Fruit fly (Drosophila melanogaster) whole organism, wandering third instar larva: ENCODE results near the gene Fam92.

Experiments used
- Abd-B ChIP-seq: fragments of >200 bp; optimal IDR thresholded peaks from 2 replicates; lab custom pipeline; 2017; ENCODE audit warnings: missing biosample characterization, missing genetic modification characterization
- CG32264 ChIP-seq: fragments of 200-800 bp; sonication (Bioruptor generic); optimal IDR thresholded peaks from 2 replicates; lab custom pipeline; 2016; ENCODE audit warnings: missing biosample characterization, missing genetic modification characterization
- CG9705 ChIP-seq: fragments of 200-800 bp; sonication (Bioruptor generic); optimal IDR thresholded peaks from 2 replicates; lab custom pipeline; 2018; ENCODE audit warnings: missing biosample characterization, mild to moderate bottlenecking, missing genetic modification characterization
- CrebA ChIP-seq: fragments of 200-800 bp; sonication (Bioruptor generic); optimal IDR thresholded peaks from 2 replicates; lab custom pipeline; 2016; ENCODE audit warnings: missing biosample characterization, mild to moderate bottlenecking, missing genetic modification characterization, borderline replicate concordance
- Dfd ChIP-seq: fragments of >200 bp; optimal IDR thresholded peaks from 2 replicates; lab custom pipeline; 2017; ENCODE audit warnings: missing biosample characterization, missing genetic modification characterization
- Dif ChIP-seq: fragments of 200-275, 200-300 bp; sonication (Bioruptor generic); optimal IDR thresholded peaks from 2 replicates; lab custom pipeline; 2018; ENCODE audit warnings: missing biosample characterization, missing genetic modification characterization; ENCODE audit not compliant: partially characterized antibody
- GATAd ChIP-seq: sonication (Bioruptor generic); optimal IDR thresholded peaks from 2 replicates; lab custom pipeline; 2016; ENCODE audit warnings: missing biosample characterization, missing genetic modification characterization
- HLH106 ChIP-seq: fragments of 200-800 bp; optimal IDR thresholded peaks from 3 replicates; lab custom pipeline; 2019; ENCODE audit warnings: missing biosample characterization, mild to moderate bottlenecking, missing genetic modification characterization, moderate library complexity
- Hnf4 ChIP-seq: fragments of 200-800 bp; sonication (Bioruptor generic); optimal IDR thresholded peaks from 2 replicates; lab custom pipeline; 2016; ENCODE audit warnings: missing biosample characterization, mild to moderate bottlenecking, missing genetic modification characterization
- Hr78 ChIP-seq: fragments of >200 bp; optimal IDR thresholded peaks from 2 replicates; lab custom pipeline; 2017; ENCODE audit warnings: missing biosample characterization, missing genetic modification characterization
- Hr83 ChIP-seq: fragments of 200-300 bp; sonication (Bioruptor generic); optimal IDR thresholded peaks from 2 replicates; lab custom pipeline; 2016; ENCODE audit warnings: missing biosample characterization, mild to moderate bottlenecking, missing genetic modification characterization, moderate library complexity; ENCODE audit not compliant: poor library complexity, severe bottlenecking
- Jra ChIP-seq: sonication (Bioruptor generic); optimal IDR thresholded peaks from 2 replicates; lab custom pipeline; 2016; ENCODE audit warnings: missing biosample characterization, missing genetic modification characterization
- Mio ChIP-seq: sonication (Bioruptor generic); optimal IDR thresholded peaks from 2 replicates; lab custom pipeline; 2016; ENCODE audit warnings: missing biosample characterization, missing genetic modification characterization
- Myc ChIP-seq: fragments of >200 bp; optimal IDR thresholded peaks from 2 replicates; lab custom pipeline; 2017
- N ChIP-seq: fragments of >200 bp; optimal IDR thresholded peaks from 2 replicates; lab custom pipeline; 2018; ENCODE audit warnings: missing biosample characterization, missing external identifiers, missing genetic modification characterization
- OdsH ChIP-seq: fragments of 200-800 bp; sonication (Bioruptor generic); optimal IDR thresholded peaks from 2 replicates; lab custom pipeline; 2016; ENCODE audit warnings: missing biosample characterization, mild to moderate bottlenecking, missing genetic modification characterization
- Rel ChIP-seq, 2 experiments: fragments of 200-800 bp; sonication (Bioruptor generic) in 1 of 2; optimal IDR thresholded peaks; 2 replicates in 1 of 2; 3 replicates in 1 of 2; lab custom pipeline; 2016 to 2019; ENCODE audit warnings: mild to moderate bottlenecking in 2 of 2, missing biosample characterization in 2 of 2, missing genetic modification characterization in 2 of 2, moderate library complexity in 1 of 2
- Sp1 ChIP-seq: fragments of 200-800 bp; sonication (Bioruptor generic); optimal IDR thresholded peaks from 3 replicates; lab custom pipeline; 2019; ENCODE audit warnings: missing biosample characterization, mild to moderate bottlenecking, missing genetic modification characterization, moderate library complexity
- Vsx2 ChIP-seq: fragments of 200-300, 225-300 bp; sonication (Bioruptor generic); optimal IDR thresholded peaks from 2 replicates; lab custom pipeline; 2018; ENCODE audit warnings: missing biosample characterization, missing genetic modification characterization; ENCODE audit not compliant: partially characterized antibody
- br ChIP-seq: fragments of 200-800 bp; sonication (Bioruptor generic); optimal IDR thresholded peaks from 2 replicates; lab custom pipeline; 2016; ENCODE audit warnings: missing biosample characterization, missing genetic modification characterization
- brk ChIP-seq: fragments of 200-800 bp; sonication (Bioruptor generic); optimal IDR thresholded peaks from 2 replicates; lab custom pipeline; 2016; ENCODE audit warnings: missing biosample characterization, mild to moderate bottlenecking, missing genetic modification characterization
- dl ChIP-seq, 2 experiments: fragments of 175-275, 200-275 bp in 1 of 2; fragments of 200-275 bp in 1 of 2; sonication (Bioruptor generic); optimal IDR thresholded peaks; lab custom pipeline; 2018; ENCODE audit warnings: mild to moderate bottlenecking in 2 of 2, missing biosample characterization in 2 of 2, missing genetic modification characterization in 2 of 2, moderate library complexity in 2 of 2; ENCODE audit not compliant: partially characterized antibody in 2 of 2, insufficient read depth in 1 of 2
- dmrt93B ChIP-seq: fragments of 200-800 bp; sonication (Bioruptor generic); optimal IDR thresholded peaks from 2 replicates; lab custom pipeline; 2018; ENCODE audit warnings: missing biosample characterization, mild to moderate bottlenecking, missing genetic modification characterization
- dsf ChIP-seq: sonication (Bioruptor generic); optimal IDR thresholded peaks from 2 replicates; lab custom pipeline; 2016; ENCODE audit warnings: missing biosample characterization, missing genetic modification characterization, borderline replicate concordance
- ey ChIP-seq: fragments of 200-800 bp; sonication (Bioruptor generic); optimal IDR thresholded peaks from 2 replicates; lab custom pipeline; 2016; ENCODE audit warnings: missing biosample characterization, missing genetic modification characterization
- foxo ChIP-seq, 2 experiments: fragments of 200-800 bp; sonication (Bioruptor generic); optimal IDR thresholded peaks; 2 replicates in 1 of 2; 3 replicates in 1 of 2; lab custom pipeline; 2016 to 2017; ENCODE audit warnings: missing biosample characterization in 2 of 2, missing genetic modification characterization in 2 of 2
- fru ChIP-seq: fragments of 200-800 bp; sonication (Bioruptor generic); optimal IDR thresholded peaks from 3 replicates; lab custom pipeline; 2016; ENCODE audit warnings: missing biosample characterization, mild to moderate bottlenecking, missing genetic modification characterization
- h ChIP-seq: fragments of 200-800 bp; sonication (Bioruptor generic); optimal IDR thresholded peaks from 3 replicates; lab custom pipeline; 2016; ENCODE audit warnings: missing biosample characterization, mild to moderate bottlenecking, missing genetic modification characterization
- jim ChIP-seq: fragments of 175-275, 200-325 bp; sonication (Bioruptor generic); optimal IDR thresholded peaks from 2 replicates; lab custom pipeline; 2016; ENCODE audit warnings: missing biosample characterization, mild to moderate bottlenecking, missing genetic modification characterization
- lola ChIP-seq: fragments of >200 bp; optimal IDR thresholded peaks from 2 replicates; lab custom pipeline; 2017; ENCODE audit warnings: missing biosample characterization, missing genetic modification characterization
- pan ChIP-seq: fragments of >200 bp; optimal IDR thresholded peaks from 2 replicates; lab custom pipeline; 2017
- psq ChIP-seq: fragments of 200-800 bp; sonication (Bioruptor generic); optimal IDR thresholded peaks from 3 replicates; lab custom pipeline; 2017; ENCODE audit warnings: missing biosample characterization, mild to moderate bottlenecking, missing genetic modification characterization, moderate library complexity
- rgr ChIP-seq: fragments of 200-800 bp; sonication (Bioruptor generic); optimal IDR thresholded peaks from 3 replicates; lab custom pipeline; 2016; ENCODE audit warnings: missing biosample characterization, mild to moderate bottlenecking, missing genetic modification characterization
- sage ChIP-seq: fragments of 200-800 bp; sonication (Bioruptor generic); optimal IDR thresholded peaks from 2 replicates; lab custom pipeline; 2016; ENCODE audit warnings: missing biosample characterization, mild to moderate bottlenecking, missing genetic modification characterization
- sv ChIP-seq: fragments of 200-800 bp; sonication (Bioruptor generic); optimal IDR thresholded peaks from 3 replicates; lab custom pipeline; 2016; ENCODE audit warnings: missing biosample characterization, missing genetic modification characterization
- tai ChIP-seq: sonication (Bioruptor generic); optimal IDR thresholded peaks from 2 replicates; lab custom pipeline; 2016; ENCODE audit warnings: missing biosample characterization, missing genetic modification characterization
- usp ChIP-seq: fragments of >200 bp; optimal IDR thresholded peaks from 2 replicates; lab custom pipeline; 2017; ENCODE audit warnings: missing biosample characterization, missing genetic modification characterization
- woc ChIP-seq: sonication (Bioruptor generic); optimal IDR thresholded peaks from 2 replicates; lab custom pipeline; 2016; ENCODE audit warnings: missing biosample characterization, mild to moderate bottlenecking, missing genetic modification characterization

Fam92 gene

DNA sequence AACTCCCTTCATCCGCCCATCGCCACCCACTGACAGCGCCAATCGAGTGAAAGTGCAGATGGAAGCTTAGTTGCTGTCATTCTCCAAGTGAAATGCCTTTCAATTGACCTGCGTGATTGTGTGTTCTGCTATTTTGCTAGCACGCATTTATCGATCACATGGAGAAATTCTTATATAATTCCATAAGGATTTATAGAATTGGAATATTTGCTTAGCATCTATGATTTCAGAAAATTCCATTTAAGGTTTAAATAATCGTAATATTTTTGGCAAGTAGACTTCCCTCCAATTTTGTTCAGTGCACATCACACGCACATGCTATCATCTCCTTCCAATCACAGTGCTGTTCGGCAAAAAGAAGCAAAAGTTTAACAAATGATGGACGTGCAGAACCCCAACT is 10.8 kb upstream of the Fam92 start:
- TF ChIP-seq Myc = no peak
- TF ChIP-seq h = no peak
- no peak for TF ChIP-seq tai (GFP tag; lab: Kevin White, UChicago)
- TF ChIP-seq Dif = no peak
- no peak for TF ChIP-seq Hr83 (GFP tag; lab: Kevin White, UChicago)
- no peak for TF ChIP-seq N (GFP tag; lab: Kevin White, UChicago)
- no peak for TF ChIP-seq CG32264 (GFP tag; lab: Kevin White, UChicago)
- TF ChIP-seq OdsH (GFP tag; lab: Kevin White, UChicago) = no peak
- TF ChIP-seq sage (GFP tag; lab: Kevin White, UChicago) = no peak
- no peak for TF ChIP-seq dsf (GFP tag; lab: Kevin White, UChicago)
- no peak for TF ChIP-seq sv (GFP tag; lab: Kevin White, UChicago)
- no peak for TF ChIP-seq Mio (GFP tag; lab: Kevin White, UChicago)
- TF ChIP-seq, all 38 proteins: peak for 0

DNA sequence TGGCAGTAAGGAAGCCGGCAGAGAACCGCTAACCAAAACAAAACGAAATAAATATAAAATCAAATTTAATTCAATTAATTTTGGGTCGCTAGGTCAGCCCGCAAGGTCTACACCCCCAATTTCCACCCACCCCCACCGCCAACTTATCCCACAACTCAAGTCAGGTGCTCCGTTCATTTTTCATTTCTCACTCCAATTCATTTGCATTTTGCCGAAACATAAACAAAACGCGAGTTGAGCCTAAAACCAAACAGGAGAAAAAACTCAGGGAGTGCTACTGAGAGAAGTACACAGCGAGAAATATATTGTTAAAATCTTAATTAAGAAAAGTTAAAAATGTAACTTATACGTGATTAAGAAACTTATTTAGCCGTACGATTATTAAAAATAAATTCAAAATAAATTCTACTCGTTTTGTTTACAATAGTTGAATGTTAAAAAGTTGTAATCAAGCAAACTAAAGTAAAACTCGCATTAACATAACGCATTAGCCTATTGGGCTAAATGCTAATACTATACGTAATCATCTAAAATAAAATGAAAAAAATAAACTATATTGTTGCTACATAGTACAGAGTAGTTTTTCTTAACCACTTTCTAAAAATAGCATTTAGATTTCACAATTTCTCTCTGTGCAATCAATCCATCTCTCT is 9.1 kb upstream of the Fam92 start:
- TF ChIP-seq ey (GFP tag; lab: Kevin White, UChicago) = peak; percentile 2
- TF ChIP-seq CrebA = no peak
- peak; percentile 53 for TF ChIP-seq HLH106 (tag; lab: Kevin White, UChicago)
- no peak for TF ChIP-seq Vsx2 (GFP tag; lab: Kevin White, UChicago)
- TF ChIP-seq br = no peak
- no peak for TF ChIP-seq dl (GFP tag; optimal IDR thresholded peaks at IDR 0.05; lab: Kevin White, UChicago; ENCODE audit: insufficient read depth in 1 of 2, partially characterized antibody in 2 of 2)
- TF ChIP-seq brk (GFP tag; lab: Kevin White, UChicago) = no peak
- peak; percentile 5 for TF ChIP-seq fru (GFP tag; lab: Kevin White, UChicago)
- TF ChIP-seq rgr (GFP tag; lab: Kevin White, UChicago) = peak; percentile 6
- TF ChIP-seq Myc = no peak
- no peak for TF ChIP-seq GATAd (GFP tag; lab: Kevin White, UChicago)
- TF ChIP-seq Dfd = peak; percentile 22
- no peak for TF ChIP-seq Dif
- TF ChIP-seq CG32264 (GFP tag; lab: Kevin White, UChicago) = no peak
- no peak for TF ChIP-seq sv (GFP tag; lab: Kevin White, UChicago)
- no peak for TF ChIP-seq usp (GFP tag; lab: Kevin White, UChicago)
- TF ChIP-seq psq (GFP tag; lab: Kevin White, UChicago) = peak; percentile 6
- TF ChIP-seq Hnf4 = no peak
- no peak for TF ChIP-seq Hr78 (GFP tag; lab: Kevin White, UChicago)
- TF ChIP-seq Rel (GFP tag; optimal IDR thresholded peaks at IDR 0.05; lab: Kevin White, UChicago) = no peak
- TF ChIP-seq Rel (tag; optimal IDR thresholded peaks at IDR 0.05; lab: Kevin White, UChicago) = no peak
- TF ChIP-seq Jra (GFP tag; lab: Kevin White, UChicago) = no peak
- TF ChIP-seq foxo (GFP tag; optimal IDR thresholded peaks at IDR 0.05; lab: Kevin White, UChicago) = peak in 1 of 2 experiments; percentile 44
- TF ChIP-seq dsf (GFP tag; lab: Kevin White, UChicago) = no peak
- TF ChIP-seq tai (GFP tag; lab: Kevin White, UChicago) = no peak
- TF ChIP-seq Hr83 (GFP tag; lab: Kevin White, UChicago) = no peak
- peak; percentile 36 for TF ChIP-seq Sp1 (GFP tag; lab: Kevin White, UChicago)
- TF ChIP-seq OdsH (GFP tag; lab: Kevin White, UChicago) = no peak
- no peak for TF ChIP-seq jim (GFP tag; lab: Kevin White, UChicago)
- TF ChIP-seq woc (GFP tag; lab: Kevin White, UChicago) = no peak
- no peak for TF ChIP-seq N (GFP tag; lab: Kevin White, UChicago)
- TF ChIP-seq pan (lab: Kevin White, UChicago) = no peak
- TF ChIP-seq lola (GFP tag; lab: Kevin White, UChicago) = no peak
- TF ChIP-seq h = peak; percentile 8
- no peak for TF ChIP-seq dmrt93B (GFP tag; lab: Kevin White, UChicago)
- no peak for TF ChIP-seq Abd-B (GFP tag; lab: Kevin White, UChicago)
- no peak for TF ChIP-seq Mio (GFP tag; lab: Kevin White, UChicago)
- no peak for TF ChIP-seq sage (GFP tag; lab: Kevin White, UChicago)
- TF ChIP-seq CG9705 (GFP tag; lab: Kevin White, UChicago) = no peak
- TF ChIP-seq, all 38 proteins: peak for 9
